Worm (Caenorhabditis elegans) whole organism, late embryonic: Measurements from ENCODE around the gene C05D9.3.

Experiments
- C08G9.2 ChIP-seq: sonication (generic microtip); optimal IDR thresholded peaks from 2 replicates; lab custom pipeline; 2016; ENCODE audit warnings: mild to moderate bottlenecking, missing genetic modification characterization, moderate library complexity, missing compliant biosample characterization
- C38D4.7 ChIP-seq: fragments of 200-800 bp; sonication (Bioruptor generic); optimal IDR thresholded peaks from 2 replicates; lab custom pipeline; 2018; ENCODE audit warnings: mild to moderate bottlenecking, missing genetic modification characterization, moderate library complexity, missing compliant biosample characterization
- F13H6.1 ChIP-seq: sonication (generic microtip); optimal IDR thresholded peaks from 2 replicates; lab custom pipeline; 2016; ENCODE audit warnings: missing genetic modification characterization, missing compliant biosample characterization
- K02D7.2 ChIP-seq: sonication (generic microtip); optimal IDR thresholded peaks from 2 replicates; lab custom pipeline; 2017; ENCODE audit warnings: mild to moderate bottlenecking, missing genetic modification characterization, missing compliant biosample characterization
- K09A11.1 ChIP-seq: sonication (generic microtip); optimal IDR thresholded peaks from 2 replicates; lab custom pipeline; 2017; ENCODE audit warnings: antibody characterized with exemption, mild to moderate bottlenecking, missing genetic modification characterization, missing compliant biosample characterization; ENCODE audit not compliant: insufficient read depth
- Y22D7AL.16 ChIP-seq: sonication (generic microtip); optimal IDR thresholded peaks from 2 replicates; lab custom pipeline; 2016; ENCODE audit warnings: missing genetic modification characterization, missing compliant biosample characterization
- ahr-1 ChIP-seq: sonication (generic microtip); optimal IDR thresholded peaks from 2 replicates; lab custom pipeline; 2016; ENCODE audit warnings: missing genetic modification characterization, missing compliant biosample characterization
- ama-1 ChIP-seq: fragments of 150-350 bp; optimal IDR thresholded peaks from 2 replicates; lab custom pipeline; 2014
- ceh-18 ChIP-seq: sonication (generic microtip); optimal IDR thresholded peaks from 2 replicates; lab custom pipeline; 2016; ENCODE audit warnings: missing genetic modification characterization, missing compliant biosample characterization
- ceh-19 ChIP-seq: fragments of 200-800 bp; sonication (Bioruptor generic); optimal IDR thresholded peaks from 2 replicates; lab custom pipeline; 2018; ENCODE audit warnings: mild to moderate bottlenecking, missing genetic modification characterization, missing compliant biosample characterization
- ceh-2 ChIP-seq: sonication (generic microtip); optimal IDR thresholded peaks from 2 replicates; lab custom pipeline; 2016; ENCODE audit warnings: missing genotype, missing genetic modification characterization, missing compliant biosample characterization
- ceh-22 ChIP-seq: sonication (generic microtip); optimal IDR thresholded peaks from 2 replicates; lab custom pipeline; 2017; ENCODE audit warnings: missing biosample characterization, missing genetic modification characterization
- ceh-24 ChIP-seq: sonication (generic microtip); optimal IDR thresholded peaks from 2 replicates; lab custom pipeline; 2016; ENCODE audit warnings: mild to moderate bottlenecking, missing genetic modification characterization, missing compliant biosample characterization
- ceh-34 ChIP-seq: sonication (generic microtip); optimal IDR thresholded peaks from 2 replicates; lab custom pipeline; 2016; ENCODE audit warnings: mild to moderate bottlenecking, missing genetic modification characterization, missing compliant biosample characterization
- ceh-48 ChIP-seq: sonication (generic microtip); optimal IDR thresholded peaks from 2 replicates; lab custom pipeline; 2016; ENCODE audit warnings: missing genetic modification characterization, inconsistent platforms, missing compliant biosample characterization
- ceh-6 ChIP-seq: fragments of 200-800 bp; sonication (Bioruptor generic); optimal IDR thresholded peaks from 2 replicates; lab custom pipeline; 2018; ENCODE audit warnings: mild to moderate bottlenecking, missing genetic modification characterization, missing compliant biosample characterization
- ceh-9 ChIP-seq: sonication (generic microtip); optimal IDR thresholded peaks from 2 replicates; lab custom pipeline; 2016; ENCODE audit warnings: mild to moderate bottlenecking, missing genetic modification characterization, inconsistent platforms, missing compliant biosample characterization
- che-1 ChIP-seq: sonication (generic microtip); optimal IDR thresholded peaks from 2 replicates; lab custom pipeline; 2016; ENCODE audit warnings: mild to moderate bottlenecking, missing genetic modification characterization, missing compliant biosample characterization
- dmd-4 ChIP-seq: sonication (generic microtip); optimal IDR thresholded peaks from 2 replicates; lab custom pipeline; 2016; ENCODE audit warnings: borderline replicate concordance, missing genetic modification characterization, missing compliant biosample characterization
- elt-2 ChIP-seq: sonication (generic microtip); optimal IDR thresholded peaks from 2 replicates; lab custom pipeline; 2016; ENCODE audit warnings: missing genetic modification reagents, missing genetic modification characterization, missing compliant biosample characterization
- ets-4 ChIP-seq: sonication (generic microtip); optimal IDR thresholded peaks from 2 replicates; lab custom pipeline; 2016; ENCODE audit warnings: missing genetic modification characterization, missing compliant biosample characterization
- eyg-1 ChIP-seq: sonication (generic microtip); optimal IDR thresholded peaks from 2 replicates; lab custom pipeline; 2016; ENCODE audit warnings: missing genotype, missing genetic modification characterization, missing compliant biosample characterization
- fax-1 ChIP-seq: sonication (generic microtip); optimal IDR thresholded peaks from 2 replicates; lab custom pipeline; 2016; ENCODE audit warnings: missing genotype, missing genetic modification characterization, missing compliant biosample characterization
- fkh-10 ChIP-seq: fragments of 150-350 bp; optimal IDR thresholded peaks from 2 replicates; lab custom pipeline; 2014; ENCODE audit warnings: missing biosample characterization, missing genetic modification reagents, missing genetic modification characterization
- fkh-6 ChIP-seq: sonication (generic microtip); optimal IDR thresholded peaks from 2 replicates; lab custom pipeline; 2016; ENCODE audit warnings: missing genetic modification characterization, missing compliant biosample characterization
- gmeb-2 ChIP-seq: sonication (generic microtip); optimal IDR thresholded peaks from 2 replicates; lab custom pipeline; 2016; ENCODE audit warnings: missing genetic modification characterization, inconsistent platforms, missing compliant biosample characterization
- hlh-13 ChIP-seq: fragments of 200-800 bp; sonication (Bioruptor generic); optimal IDR thresholded peaks from 2 replicates; lab custom pipeline; 2018; ENCODE audit warnings: mild to moderate bottlenecking, missing genetic modification characterization, missing compliant biosample characterization
- hlh-15 ChIP-seq: sonication (generic microtip); optimal IDR thresholded peaks from 2 replicates; lab custom pipeline; 2016; ENCODE audit warnings: missing genetic modification characterization, missing compliant biosample characterization
- hlh-30 ChIP-seq: sonication (generic microtip); optimal IDR thresholded peaks from 2 replicates; lab custom pipeline; 2017; ENCODE audit warnings: antibody characterized with exemption, missing genetic modification characterization, missing compliant biosample characterization; ENCODE audit not compliant: insufficient read depth
- hlh-6 ChIP-seq: sonication (generic microtip); optimal IDR thresholded peaks from 2 replicates; lab custom pipeline; 2016; ENCODE audit warnings: missing genotype, missing genetic modification characterization, missing compliant biosample characterization
- mec-3 ChIP-seq: sonication (generic microtip); optimal IDR thresholded peaks from 2 replicates; lab custom pipeline; 2016; ENCODE audit warnings: borderline replicate concordance, missing genetic modification characterization, missing compliant biosample characterization
- nfya-1 ChIP-seq: sonication (generic microtip); optimal IDR thresholded peaks from 2 replicates; lab custom pipeline; 2017; ENCODE audit warnings: missing genetic modification characterization, mild to moderate bottlenecking, missing compliant biosample characterization, antibody characterized with exemption, moderate library complexity
- nhr-11 ChIP-seq: fragments of 150-350 bp; optimal IDR thresholded peaks from 2 replicates; lab custom pipeline; 2014; ENCODE audit warnings: missing biosample characterization, missing genetic modification characterization
- nhr-232 ChIP-seq: sonication (generic microtip); optimal IDR thresholded peaks from 2 replicates; lab custom pipeline; 2016; ENCODE audit warnings: missing genetic modification characterization, missing compliant biosample characterization
- odd-2 ChIP-seq: sonication (generic microtip); optimal IDR thresholded peaks from 2 replicates; lab custom pipeline; 2017; ENCODE audit warnings: antibody characterized with exemption, mild to moderate bottlenecking, missing genetic modification characterization, missing compliant biosample characterization
- pag-3 ChIP-seq: sonication (generic microtip); optimal IDR thresholded peaks from 2 replicates; lab custom pipeline; 2016; ENCODE audit warnings: missing compliant biosample characterization, missing genetic modification characterization, borderline replicate concordance
- pat-9 ChIP-seq: fragments of 200-800 bp; sonication (Bioruptor generic); optimal IDR thresholded peaks from 2 replicates; lab custom pipeline; 2018; ENCODE audit warnings: mild to moderate bottlenecking, missing genetic modification characterization, moderate library complexity, missing compliant biosample characterization
- pax-1 ChIP-seq: fragments of 150-350 bp; optimal IDR thresholded peaks from 2 replicates; lab custom pipeline; 2014; ENCODE audit warnings: missing biosample characterization, missing genetic modification characterization
- pha-2 ChIP-seq: sonication (generic microtip); optimal IDR thresholded peaks from 2 replicates; lab custom pipeline; 2017; ENCODE audit warnings: mild to moderate bottlenecking, missing genetic modification characterization, missing compliant biosample characterization
- pros-1 ChIP-seq: fragments of 150-350 bp; optimal IDR thresholded peaks from 2 replicates; lab custom pipeline; 2014; ENCODE audit warnings: missing biosample characterization, missing genetic modification reagents, missing genetic modification characterization
- ref-2 ChIP-seq: sonication (generic microtip); optimal IDR thresholded peaks from 2 replicates; lab custom pipeline; 2016; ENCODE audit warnings: missing genetic modification characterization, missing compliant biosample characterization
- rnt-1 ChIP-seq: sonication (generic microtip); optimal IDR thresholded peaks from 2 replicates; lab custom pipeline; 2016; ENCODE audit warnings: missing genetic modification characterization, missing compliant biosample characterization
- syd-9 ChIP-seq: sonication (generic microtip); optimal IDR thresholded peaks from 2 replicates; lab custom pipeline; 2016; ENCODE audit warnings: mild to moderate bottlenecking, missing genetic modification characterization, moderate library complexity, missing compliant biosample characterization
- tbx-2 ChIP-seq: sonication (generic microtip); optimal IDR thresholded peaks from 2 replicates; lab custom pipeline; 2016; ENCODE audit warnings: missing genetic modification characterization, missing compliant biosample characterization
- tbx-7 ChIP-seq: sonication (generic microtip); optimal IDR thresholded peaks from 2 replicates; lab custom pipeline; 2016; ENCODE audit warnings: missing genotype, missing genetic modification characterization, missing compliant biosample characterization
- ttx-3 ChIP-seq: sonication (generic microtip); optimal IDR thresholded peaks from 2 replicates; lab custom pipeline; 2016; ENCODE audit warnings: missing genetic modification reagents, missing genetic modification characterization, missing compliant biosample characterization
- unc-3 ChIP-seq, 2 experiments: fragments of 200-800 bp in 1 of 2; sonication (Bioruptor generic) in 1 of 2; sonication (generic microtip) in 1 of 2; conservative IDR thresholded peaks in 1 of 2; optimal IDR thresholded peaks in 1 of 2; 2 replicates each; pipeline versions ENCODE4 v1.3.6 to Lab custom; 2016 to 2022; ENCODE audit warnings: missing compliant biosample characterization in 2 of 2, missing genetic modification characterization in 2 of 2, missing genetic modification reagents in 1 of 2
- unc-55 ChIP-seq: sonication (generic microtip); optimal IDR thresholded peaks from 2 replicates; lab custom pipeline; 2017; ENCODE audit warnings: missing biosample characterization, missing genetic modification reagents, missing genetic modification characterization
- unc-86 ChIP-seq: sonication (generic microtip); optimal IDR thresholded peaks from 2 replicates; lab custom pipeline; 2016; ENCODE audit warnings: missing genetic modification characterization, missing compliant biosample characterization
- zip-5 ChIP-seq: sonication (generic microtip); optimal IDR thresholded peaks from 2 replicates; lab custom pipeline; 2016; ENCODE audit warnings: missing genetic modification characterization, missing compliant biosample characterization
- ztf-16 ChIP-seq: sonication (generic microtip); optimal IDR thresholded peaks from 2 replicates; lab custom pipeline; 2017; ENCODE audit warnings: missing genetic modification characterization, missing compliant biosample characterization

Gene C05D9.3

ce11 chrX:1080549-1080948 lies 31.2 kb upstream of the C05D9.3 start, which contains the start of gene pfn-3:
TSS of gene pfn-3 (minus strand) at chrX:1080649.
- TF ChIP-seq gmeb-2 (tag; lab: Kevin White, UChicago) (no peak), ceh-6 (GFP tag; lab: Kevin White, UChicago) (no peak), unc-55 (GFP tag; lab: Kevin White, UChicago) (peak; percentile 23), ceh-2 (no peak)

DNA sequence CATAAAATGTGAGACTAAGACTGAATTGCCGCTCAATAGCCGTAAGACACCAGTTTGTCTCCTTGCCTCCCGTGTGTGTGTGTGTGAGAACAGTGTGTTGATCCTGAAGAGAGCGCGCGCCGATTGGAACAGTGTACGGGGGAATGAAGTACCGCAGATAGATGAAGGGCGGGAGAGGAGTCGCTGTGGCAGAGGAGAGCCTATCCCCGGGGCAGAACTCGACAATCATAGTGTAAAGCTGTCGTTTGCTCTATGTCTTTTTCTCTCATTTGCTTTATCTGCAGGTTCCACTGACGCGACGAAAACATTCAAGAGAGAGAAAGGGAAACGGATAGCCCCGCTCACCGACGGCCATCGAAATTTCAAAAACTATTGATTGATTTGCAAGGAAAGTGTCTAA lies 29.8 kb upstream of the C05D9.3 start:
- no peak for TF ChIP-seq ahr-1
- TF ChIP-seq pat-9 (tag; lab: Kevin White, UChicago), result no peak
- no peak for TF ChIP-seq tbx-7 (tag; lab: Kevin White, UChicago)
- no peak for TF ChIP-seq ceh-19 (GFP tag; lab: Kevin White, UChicago)
- TF ChIP-seq zip-5 (tag; lab: Kevin White, UChicago), result no peak
- TF ChIP-seq rnt-1 (tag; lab: Kevin White, UChicago), result peak; percentile 88
- TF ChIP-seq Y22D7AL.16 (tag; lab: Kevin White, UChicago), result no peak
- no peak for TF ChIP-seq pha-2 (tag; lab: Kevin White, UChicago)
- TF ChIP-seq C38D4.7 (GFP tag; lab: Kevin White, UChicago), result no peak
- no peak for TF ChIP-seq eyg-1 (tag; lab: Kevin White, UChicago)
- TF ChIP-seq ttx-3 (tag; lab: Kevin White, UChicago), result no peak
- TF ChIP-seq ceh-18 (tag; lab: Kevin White, UChicago), result peak; percentile 69
- no peak for TF ChIP-seq ets-4 (tag; lab: Kevin White, UChicago)
- no peak for TF ChIP-seq K02D7.2
- TF ChIP-seq che-1, result no peak
- no peak for TF ChIP-seq unc-3 (GFP tag; conservative IDR thresholded peaks at IDR 0.05; lab: Robert Waterston, UW)
- no peak for TF ChIP-seq unc-3 (tag; optimal IDR thresholded peaks at IDR 0.05; lab: Kevin White, UChicago)
- no peak for TF ChIP-seq ref-2 (tag; lab: Kevin White, UChicago)
- TF ChIP-seq unc-55 (GFP tag; lab: Kevin White, UChicago), result no peak
- no peak for TF ChIP-seq unc-86
- no peak for TF ChIP-seq ceh-22 (tag; lab: Kevin White, UChicago)
- TF ChIP-seq nfya-1 (tag; lab: Kevin White, UChicago), result peak; percentile 17
- TF ChIP-seq pros-1 (tag; lab: Kevin White, UChicago), result no peak
- TF ChIP-seq F13H6.1, result no peak
- TF ChIP-seq ztf-16, result no peak
- TF ChIP-seq ceh-48, result no peak
- no peak for TF ChIP-seq fax-1
- TF ChIP-seq fkh-6 (tag; lab: Kevin White, UChicago), result no peak
- no peak for TF ChIP-seq elt-2 (tag; lab: Kevin White, UChicago)
- no peak for TF ChIP-seq K09A11.1 (tag; lab: Kevin White, UChicago)
- no peak for TF ChIP-seq hlh-13
- TF ChIP-seq pag-3 (tag; lab: Kevin White, UChicago), result no peak
- peak; percentile 11 for TF ChIP-seq ceh-34 (tag; lab: Kevin White, UChicago)
- no peak for TF ChIP-seq ceh-9 (tag; lab: Kevin White, UChicago)
- TF ChIP-seq ama-1 (lab: Kevin White, UChicago), result no peak
- no peak for TF ChIP-seq nhr-232 (tag; lab: Kevin White, UChicago)
- TF ChIP-seq ceh-24 (tag; lab: Kevin White, UChicago), result no peak
- no peak for TF ChIP-seq odd-2 (tag; lab: Kevin White, UChicago)
- TF ChIP-seq C08G9.2, result no peak
- TF ChIP-seq pax-1 (tag; lab: Kevin White, UChicago), result no peak
- TF ChIP-seq hlh-6 (tag; lab: Kevin White, UChicago), result peak; percentile 60
- TF ChIP-seq nhr-11 (tag; lab: Kevin White, UChicago), result no peak
- TF ChIP-seq tbx-2 (tag; lab: Kevin White, UChicago), result no peak
- no peak for TF ChIP-seq hlh-15 (tag; lab: Kevin White, UChicago)
- no peak for TF ChIP-seq fkh-10 (GFP tag; lab: Kevin White, UChicago)
- TF ChIP-seq dmd-4, result no peak
- no peak for TF ChIP-seq ceh-6 (GFP tag; lab: Kevin White, UChicago)
- TF ChIP-seq hlh-30 (tag; lab: Kevin White, UChicago), result no peak
- no peak for TF ChIP-seq syd-9 (tag; lab: Kevin White, UChicago)
- no peak for TF ChIP-seq mec-3
